Worm (Caenorhabditis elegans): ENCODE measurements around the gene pfn-2.
A peak's percentile ranks its signal among the peaks of the same experiment; 100 is the strongest.

pfn-2 gene

ce11 chrX:5360682-5361081 lies 6.8 kb upstream of the pfn-2 start:
- TF ChIP-seq lir-3 (tag; optimal IDR thresholded peaks at IDR 0.05) = no peak
- 0 out of 2 replicates have a peak, but pooled peaks have one; percentile 33 for TF ChIP-seq egl-43 (GFP tag; IDR thresholded peaks at IDR 0.05)
- TF ChIP-seq F44E2.7 (GFP tag; IDR thresholded peaks at IDR 0.05) = no peak

- no peak for TF ChIP-seq gei-8 (GFP tag; optimal IDR thresholded peaks at IDR 0.05)
- no peak for TF ChIP-seq hmg-1.1 (GFP tag; IDR thresholded peaks at IDR 0.05)
- no peak for TF ChIP-seq ctbp-1 (GFP tag; IDR thresholded peaks at IDR 0.05)
- no peak for TF ChIP-seq ceh-62 (tag; optimal IDR thresholded peaks at IDR 0.05)
- TF ChIP-seq zip-2 (tag; optimal IDR thresholded peaks at IDR 0.05) = no peak
- no peak for TF ChIP-seq T20F7.1 (GFP tag; optimal IDR thresholded peaks at IDR 0.05)
- TF ChIP-seq tag-97 (GFP tag; IDR thresholded peaks at IDR 0.05) = no peak
- TF ChIP-seq lir-3 (tag; optimal IDR thresholded peaks at IDR 0.05) = no peak
- no peak for TF ChIP-seq ztf-11 (tag; optimal IDR thresholded peaks at IDR 0.05)
- no peak for TF ChIP-seq tra-1 (GFP tag; IDR thresholded peaks at IDR 0.05)
- TF ChIP-seq jun-1 (tag; optimal IDR thresholded peaks at IDR 0.05) = no peak
- no peak for TF ChIP-seq Y48G9A.11 (GFP tag; IDR thresholded peaks at IDR 0.05)
- TF ChIP-seq Y5F2A.4 (GFP tag; optimal IDR thresholded peaks at IDR 0.05) = no peak
- TF ChIP-seq fos-1 (tag; optimal IDR thresholded peaks at IDR 0.05) = no peak
- no peak for TF ChIP-seq snpc-1.2 (GFP tag; IDR thresholded peaks at IDR 0.05)
- no peak for TF ChIP-seq ceh-28 (tag; optimal IDR thresholded peaks at IDR 0.05)
- TF ChIP-seq saeg-2 (GFP tag; IDR thresholded peaks at IDR 0.05) = no peak
- no peak for TF ChIP-seq nhr-42 (GFP tag; IDR thresholded peaks at IDR 0.05)
- TF ChIP-seq egl-43 (GFP tag; IDR thresholded peaks at IDR 0.05) = no peak
- no peak for TF ChIP-seq nhr-48 (tag; optimal IDR thresholded peaks at IDR 0.05)
- TF ChIP-seq dpl-1 (GFP tag; optimal IDR thresholded peaks at IDR 0.05) = no peak
- TF ChIP-seq aha-1 (tag) = peak; percentile 100
- no peak for TF ChIP-seq mes-2 (tag; optimal IDR thresholded peaks at IDR 0.05; ENCODE audit: poor library complexity, severe bottlenecking)
- TF ChIP-seq nhr-77 (tag; optimal IDR thresholded peaks at IDR 0.05) = no peak
- TF ChIP-seq daf-8 (GFP tag; IDR thresholded peaks at IDR 0.05) = no peak
- TF ChIP-seq F37D6.2 (tag; optimal IDR thresholded peaks at IDR 0.05) = no peak
- TF ChIP-seq ces-1 (GFP tag; optimal IDR thresholded peaks at IDR 0.05) = no peak
- TF ChIP-seq Y75B8A.6 (GFP tag; IDR thresholded peaks at IDR 0.05) = 0 out of 2 replicates have a peak, but pooled peaks have one; percentile 30
- TF ChIP-seq mdt-29 (GFP tag; IDR thresholded peaks at IDR 0.05) = peak; percentile 35; the same call in 1 of the 2 replicates
- TF ChIP-seq nhr-76 (tag; optimal IDR thresholded peaks at IDR 0.05) = no peak
- no peak for TF ChIP-seq daf-12 (tag; optimal IDR thresholded peaks at IDR 0.05)
- no peak for TF ChIP-seq set-16 (GFP tag; IDR thresholded peaks at IDR 0.05)
- TF ChIP-seq fkh-10 (GFP tag; optimal IDR thresholded peaks at IDR 0.05) = no peak
- no peak for TF ChIP-seq vab-7 (GFP tag; IDR thresholded peaks at IDR 0.05)
- TF ChIP-seq mep-1 (tag; optimal IDR thresholded peaks at IDR 0.05) = peak; percentile 45
- no peak for TF ChIP-seq sdz-12 (GFP tag; optimal IDR thresholded peaks at IDR 0.05)
- TF ChIP-seq mxl-3 (GFP tag; optimal IDR thresholded peaks at IDR 0.05) = no peak
- TF ChIP-seq F10B5.3 (tag; optimal IDR thresholded peaks at IDR 0.05) = no peak
- TF ChIP-seq pha-4 (GFP tag; IDR thresholded peaks at IDR 0.05) = no peak
- peak; percentile 44 for TF ChIP-seq pha-4 (tag; optimal IDR thresholded peaks at IDR 0.05)
- TF ChIP-seq rbr-2 (tag; optimal IDR thresholded peaks at IDR 0.05) = no peak
- no peak for TF ChIP-seq zip-11 (GFP tag; IDR thresholded peaks at IDR 0.05)
- TF ChIP-seq madf-5 (GFP tag; IDR thresholded peaks at IDR 0.05) = no peak
- 0 out of 2 replicates have a peak, but pooled peaks have one; percentile 9 for TF ChIP-seq T26A8.4 (GFP tag; IDR thresholded peaks at IDR 0.05)
- peak; percentile 68 for TF ChIP-seq hlh-11 (tag; optimal IDR thresholded peaks at IDR 0.05)
- no peak for TF ChIP-seq F26F4.8 (GFP tag; conservative IDR thresholded peaks at IDR 0.05)
- no peak for TF ChIP-seq ama-1 (optimal IDR thresholded peaks at IDR 0.05)
- no peak for TF ChIP-seq dmd-9 (GFP tag; IDR thresholded peaks at IDR 0.05)
- TF ChIP-seq nhr-11 (tag; optimal IDR thresholded peaks at IDR 0.05) = no peak
- TF ChIP-seq skn-1 (tag; optimal IDR thresholded peaks at IDR 0.05) = no peak
These were observed 1.4 kb upstream of the pfn-2 start for ce11 chrX:5355253-5355652.

All from whole organism, L4 larva.